Worm (Caenorhabditis elegans): ENCODE data around the gene nspd-6.
"Not testable (repeated sequence)": the region's sequence is repeated elsewhere in the genome, so short reads cannot be mapped to it uniquely, and the experiment has no call there.

The nspd-6 gene

DNA sequence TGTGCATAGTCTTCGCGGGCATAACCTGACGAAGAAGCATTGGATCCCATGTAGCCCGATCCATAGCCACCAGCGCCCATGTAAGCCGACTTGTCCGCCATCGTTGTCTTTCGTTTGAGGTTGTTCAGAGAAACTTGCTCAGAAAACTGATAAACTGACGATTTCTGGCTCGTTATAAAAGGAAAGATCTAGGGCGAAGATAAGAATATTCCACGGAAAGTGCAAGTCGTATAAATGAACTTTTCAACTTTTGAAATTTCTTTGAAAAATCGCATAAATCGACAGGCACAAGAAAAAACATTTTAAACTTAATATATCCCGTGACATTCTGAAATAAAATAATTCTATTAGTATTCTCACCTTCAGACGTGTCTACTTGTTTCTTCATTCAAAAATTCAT is 2.6 kb downstream of the nspd-6 start, which contains the start of the genes nspd-3 and C24D10.2:
nspd-3 (minus strand) TSS at position 101 of the 400 bp plus-strand sequence.
C24D10.2 (plus strand) TSS at position 399 of the 400 bp plus-strand sequence.
- not testable (repeated sequence) for TF ChIP-seq pes-1 (GFP tag; IDR thresholded peaks at IDR 0.05); hmbx-1 (tag; optimal IDR thresholded peaks at IDR 0.05); sea-1 (GFP tag; conservative IDR thresholded peaks at IDR 0.05)

DNA sequence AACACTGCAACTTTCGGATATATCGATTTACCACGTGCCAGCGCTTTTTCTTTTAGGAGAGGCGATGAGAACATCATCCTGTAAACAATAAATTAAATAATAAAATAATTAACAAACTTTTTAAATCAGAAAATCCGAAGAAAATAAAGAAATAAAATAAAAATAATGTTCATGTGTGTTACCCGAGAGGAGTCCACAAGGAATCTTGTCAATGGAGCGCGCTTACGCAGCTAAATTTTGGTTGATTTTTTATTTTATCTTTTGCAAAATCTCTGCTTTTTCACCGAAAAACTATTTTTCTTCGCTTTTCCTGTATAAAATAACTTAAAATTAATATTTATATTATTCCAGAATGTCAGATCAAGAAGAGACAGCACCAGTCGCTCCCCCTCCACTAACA is 5.4 kb downstream of the nspd-6 start, which contains the start of the genes C24D10.6 and C24D10.4:
C24D10.6 (minus strand) TSS at position 78 of the 400 bp plus-strand sequence.
C24D10.4 (plus strand) TSS at position 352 of the 400 bp plus-strand sequence.
- TF ChIP-seq F13C5.2 (tag; optimal IDR thresholded peaks at IDR 0.05) (no peak), ama-1 (optimal IDR thresholded peaks at IDR 0.05) (no peak), flt-1 (GFP tag; IDR thresholded peaks at IDR 0.05) (no peak), scrt-1 (GFP tag; IDR thresholded peaks at IDR 0.05) (no peak), tbx-11 (GFP tag; IDR thresholded peaks at IDR 0.05) (no peak), hmg-4 (GFP tag; optimal IDR thresholded peaks at IDR 0.05) (no peak), ceh-13 (GFP tag; optimal IDR thresholded peaks at IDR 0.05) (no peak)

DNA sequence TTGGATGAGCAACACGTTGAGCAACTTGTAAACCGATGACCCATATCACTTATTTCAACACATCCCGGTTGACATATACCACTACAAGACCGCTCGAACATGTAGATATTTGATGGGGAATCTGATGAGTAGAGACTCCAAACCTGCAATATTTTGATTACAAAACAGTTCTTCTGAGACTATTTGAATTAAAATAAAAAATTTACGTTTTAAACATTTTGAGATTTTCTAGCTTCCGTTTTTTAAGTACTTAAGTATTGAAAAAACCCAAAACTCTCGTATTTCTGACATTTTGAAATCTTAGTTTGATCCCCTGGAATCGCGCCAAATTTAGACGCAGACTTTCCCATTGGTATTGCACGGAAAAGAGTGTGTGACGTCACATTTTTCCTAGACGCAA is 8.3 kb downstream of the nspd-6 start, which contains the start of gene C24D10.49:
C24D10.49 (minus strand) TSS at position 101 of the 400 bp plus-strand sequence.
- TF ChIP-seq flt-1 (GFP tag; IDR thresholded peaks at IDR 0.05) (no peak), tbx-11 (GFP tag; IDR thresholded peaks at IDR 0.05) (no peak), B0310.2 (tag; optimal IDR thresholded peaks at IDR 0.05) (no peak), ceh-13 (GFP tag; optimal IDR thresholded peaks at IDR 0.05) (no peak), sea-1 (GFP tag; conservative IDR thresholded peaks at IDR 0.05) (no peak), hmg-4 (GFP tag; optimal IDR thresholded peaks at IDR 0.05) (no peak), hnd-1 (tag; optimal IDR thresholded peaks at IDR 0.05) (no peak), hmbx-1 (tag; optimal IDR thresholded peaks at IDR 0.05) (no peak)

DNA sequence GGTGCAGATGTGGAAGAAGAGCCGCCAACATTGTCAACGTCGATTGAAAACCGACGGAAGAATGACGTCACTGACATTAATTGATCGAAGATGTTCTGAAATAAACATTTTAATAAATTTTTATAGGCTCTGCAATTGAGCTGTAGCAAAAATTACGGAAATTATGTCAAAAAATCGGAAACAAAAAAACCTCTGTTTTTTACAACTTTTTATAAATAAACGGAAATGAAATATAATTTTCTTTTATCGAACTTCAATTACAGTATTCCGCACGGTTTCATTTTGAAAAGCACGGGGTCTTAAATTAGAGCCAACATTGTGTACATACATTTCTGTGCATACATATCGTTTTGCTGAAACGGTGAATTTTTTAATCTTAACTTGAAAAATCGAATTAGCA is 13.1 kb downstream of the nspd-6 start, which contains the start of gene soc-2:
soc-2 (minus strand) TSS at position 101 of the 400 bp plus-strand sequence.
- TF ChIP-seq pes-1 (GFP tag; IDR thresholded peaks at IDR 0.05) (no peak), aly-1 (tag; optimal IDR thresholded peaks at IDR 0.05) (no peak), scrt-1 (GFP tag; IDR thresholded peaks at IDR 0.05) (no peak), hmbx-1 (tag; optimal IDR thresholded peaks at IDR 0.05) (no peak), tbx-37 (GFP tag; conservative IDR thresholded peaks at IDR 0.05) (no peak), tra-4 (tag; optimal IDR thresholded peaks at IDR 0.05) (no peak), hmg-4 (GFP tag; optimal IDR thresholded peaks at IDR 0.05) (no peak), tbx-11 (GFP tag; IDR thresholded peaks at IDR 0.05) (no peak), B0310.2 (tag; optimal IDR thresholded peaks at IDR 0.05) (no peak), sea-1 (GFP tag; conservative IDR thresholded peaks at IDR 0.05) (no peak), ama-1 (optimal IDR thresholded peaks at IDR 0.05) (no peak), ceh-36 (tag; optimal IDR thresholded peaks at IDR 0.05) (no peak), ceh-13 (GFP tag; optimal IDR thresholded peaks at IDR 0.05) (no peak), hnd-1 (tag; optimal IDR thresholded peaks at IDR 0.05) (no peak), ets-7 (tag; optimal IDR thresholded peaks at IDR 0.05) (no peak), flt-1 (GFP tag; IDR thresholded peaks at IDR 0.05) (no peak), F13C5.2 (tag; optimal IDR thresholded peaks at IDR 0.05) (no peak)

DNA sequence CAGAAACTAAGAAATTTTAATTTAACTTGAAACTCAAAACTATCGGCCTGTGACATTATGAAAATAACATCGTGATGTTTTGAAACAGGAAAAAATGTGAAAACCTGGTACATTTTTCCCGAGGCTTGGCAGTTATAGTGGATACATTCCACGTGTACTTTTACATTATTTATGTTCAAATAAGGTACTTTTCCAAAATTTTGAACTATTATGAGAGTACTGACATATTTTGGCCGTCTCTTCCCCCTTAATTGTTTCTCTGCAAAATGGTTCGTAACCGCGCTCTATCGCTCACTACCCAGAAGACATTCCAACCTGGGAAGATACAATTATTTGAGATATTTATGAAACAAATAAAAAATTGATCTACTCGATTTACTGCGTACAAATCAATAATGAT is 15.7 kb downstream of the nspd-6 start, which contains the start of gene C24D10.5:
C24D10.5 (plus strand) TSS at position 301 of the 400 bp plus-strand sequence.
- TF ChIP-seq tbx-37 (GFP tag; conservative IDR thresholded peaks at IDR 0.05): no peak
- no peak for TF ChIP-seq aly-1 (tag; optimal IDR thresholded peaks at IDR 0.05)
- no peak for TF ChIP-seq sea-1 (GFP tag; conservative IDR thresholded peaks at IDR 0.05)
- no peak for TF ChIP-seq tbx-11 (GFP tag; IDR thresholded peaks at IDR 0.05)
- TF ChIP-seq flt-1 (GFP tag; IDR thresholded peaks at IDR 0.05): no peak

DNA sequence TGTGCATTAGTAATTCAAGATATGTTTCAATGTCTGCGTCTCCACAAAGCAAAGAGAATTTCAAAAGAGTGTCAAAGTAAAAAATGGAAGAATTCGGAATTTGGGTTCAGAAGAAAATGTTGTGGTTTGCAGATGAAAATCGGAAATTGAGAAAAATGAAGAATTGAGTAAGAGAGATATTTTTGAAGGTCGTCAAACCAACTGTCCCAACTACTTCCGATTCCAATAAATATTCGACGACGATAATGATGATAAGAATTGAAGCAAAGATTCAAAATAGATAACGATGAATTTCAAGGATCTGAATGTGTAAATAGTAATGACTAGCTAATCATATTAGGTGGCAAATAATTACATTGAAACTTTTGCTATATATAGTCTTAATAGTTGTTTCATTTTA is 25.6 kb downstream of the nspd-6 start:
- no peak for TF ChIP-seq sea-1 (GFP tag; conservative IDR thresholded peaks at IDR 0.05)
- TF ChIP-seq hmg-4 (GFP tag; optimal IDR thresholded peaks at IDR 0.05): no peak
- TF ChIP-seq tbx-37 (GFP tag; conservative IDR thresholded peaks at IDR 0.05): no peak
- no peak for TF ChIP-seq tbx-11 (GFP tag; IDR thresholded peaks at IDR 0.05)
- no peak for TF ChIP-seq flt-1 (GFP tag; IDR thresholded peaks at IDR 0.05)
- no peak for TF ChIP-seq hmbx-1 (tag; optimal IDR thresholded peaks at IDR 0.05)
- no peak for TF ChIP-seq pes-1 (GFP tag; IDR thresholded peaks at IDR 0.05)
- TF ChIP-seq ceh-13 (GFP tag; optimal IDR thresholded peaks at IDR 0.05): no peak
- TF ChIP-seq tra-4 (tag; optimal IDR thresholded peaks at IDR 0.05): no peak
- no peak for TF ChIP-seq scrt-1 (GFP tag; IDR thresholded peaks at IDR 0.05)
- no peak for TF ChIP-seq hnd-1 (tag; optimal IDR thresholded peaks at IDR 0.05)
- no peak for TF ChIP-seq ama-1 (optimal IDR thresholded peaks at IDR 0.05)
- no peak for TF ChIP-seq F13C5.2 (tag; optimal IDR thresholded peaks at IDR 0.05)
- TF ChIP-seq ets-7 (tag; optimal IDR thresholded peaks at IDR 0.05): no peak
- TF ChIP-seq ceh-36 (tag; optimal IDR thresholded peaks at IDR 0.05): no peak
- TF ChIP-seq aly-1 (tag; optimal IDR thresholded peaks at IDR 0.05): no peak
- no peak for TF ChIP-seq B0310.2 (tag; optimal IDR thresholded peaks at IDR 0.05)

DNA sequence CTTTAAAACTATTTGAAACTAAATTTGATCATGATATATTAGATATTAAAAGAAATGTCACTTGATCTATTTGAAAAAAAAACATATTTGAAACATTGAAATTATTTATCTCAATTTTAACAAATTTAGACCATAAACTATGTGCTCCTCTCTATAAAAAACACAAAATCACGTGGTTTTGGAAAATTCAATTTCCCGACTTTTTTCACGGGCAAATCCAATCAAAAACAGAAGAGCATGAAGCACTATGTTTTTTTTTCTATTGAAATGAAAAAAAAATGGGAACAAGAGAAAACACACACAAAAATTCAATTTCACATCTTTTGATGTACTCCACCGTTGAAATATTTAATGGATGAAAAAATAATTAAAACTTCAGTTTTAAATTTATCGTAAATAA is 26.3 kb downstream of the nspd-6 start:
- TF ChIP-seq scrt-1 (GFP tag; IDR thresholded peaks at IDR 0.05): no peak
- no peak for TF ChIP-seq ceh-36 (tag; optimal IDR thresholded peaks at IDR 0.05)
- TF ChIP-seq ets-7 (tag; optimal IDR thresholded peaks at IDR 0.05): no peak
- no peak for TF ChIP-seq ama-1 (optimal IDR thresholded peaks at IDR 0.05)
- no peak for TF ChIP-seq hmg-4 (GFP tag; optimal IDR thresholded peaks at IDR 0.05)
- TF ChIP-seq sea-1 (GFP tag; conservative IDR thresholded peaks at IDR 0.05): no peak
- TF ChIP-seq tbx-11 (GFP tag; IDR thresholded peaks at IDR 0.05): no peak
- TF ChIP-seq ceh-13 (GFP tag; optimal IDR thresholded peaks at IDR 0.05): no peak
- TF ChIP-seq flt-1 (GFP tag; IDR thresholded peaks at IDR 0.05): no peak
- no peak for TF ChIP-seq B0310.2 (tag; optimal IDR thresholded peaks at IDR 0.05)
- no peak for TF ChIP-seq pes-1 (GFP tag; IDR thresholded peaks at IDR 0.05)
- no peak for TF ChIP-seq tra-4 (tag; optimal IDR thresholded peaks at IDR 0.05)
- TF ChIP-seq tbx-37 (GFP tag; conservative IDR thresholded peaks at IDR 0.05): no peak

DNA sequence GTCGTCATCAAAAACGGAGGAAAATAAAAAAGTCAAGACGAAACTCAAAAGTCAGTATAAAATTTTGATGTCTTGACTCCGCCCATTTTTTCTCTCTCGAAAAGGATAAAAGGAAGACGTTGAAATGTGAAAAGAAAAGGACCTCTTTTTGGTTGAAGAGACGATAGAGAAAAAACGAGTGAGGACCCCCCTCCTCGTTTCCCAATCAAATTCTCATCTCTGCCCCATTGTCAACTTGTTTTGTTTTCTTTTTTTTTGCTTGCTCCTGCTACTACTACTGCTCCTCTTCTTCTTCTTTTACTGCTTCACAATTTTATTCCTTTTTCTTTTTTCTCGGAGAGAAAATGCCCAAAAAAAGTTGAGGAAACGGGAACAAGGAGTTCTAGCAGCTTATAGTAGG is 27.7 kb downstream of the nspd-6 start:
- TF ChIP-seq scrt-1 (GFP tag; IDR thresholded peaks at IDR 0.05) (no peak), flt-1 (GFP tag; IDR thresholded peaks at IDR 0.05) (no peak), tbx-11 (GFP tag; IDR thresholded peaks at IDR 0.05) (no peak), ama-1 (optimal IDR thresholded peaks at IDR 0.05) (no peak), B0310.2 (tag; optimal IDR thresholded peaks at IDR 0.05) (no peak)
